Fruit fly (Drosophila melanogaster) whole organism, pupa: Measurements from ENCODE around the gene rempA.
A peak's percentile ranks its signal among the peaks of the same experiment; 100 is the strongest.

Experiments
- CG10348 ChIP-seq: fragments of 200-800 bp; sonication (Bioruptor generic); IDR thresholded peaks from 2 replicates; pipeline ENCODE4 v1.3.6; 2022; ENCODE audit warnings: missing biosample characterization, missing genetic modification characterization
- CG12605 ChIP-seq: fragments of 200-800 bp; sonication (Bioruptor generic); IDR thresholded peaks from 2 replicates; pipeline ENCODE4 v1.3.6; 2022; ENCODE audit warnings: missing biosample characterization, missing genetic modification characterization
- CG13204 ChIP-seq: fragments of 200-800 bp; sonication (Bioruptor generic); optimal IDR thresholded peaks from 2 replicates; lab custom pipeline; 2018; ENCODE audit warnings: missing biosample characterization, mild to moderate bottlenecking, missing genetic modification characterization, moderate library complexity
- CG14655 ChIP-seq: fragments of 200-800 bp; sonication (Bioruptor generic); optimal IDR thresholded peaks from 3 replicates; lab custom pipeline; 2017; ENCODE audit warnings: mild to moderate bottlenecking, missing biosample characterization, missing genetic modification reagents, missing genetic modification characterization
- CG15710 ChIP-seq: fragments of 200-800 bp; sonication (Bioruptor generic); optimal IDR thresholded peaks from 2 replicates; lab custom pipeline; 2018; ENCODE audit warnings: missing biosample characterization, mild to moderate bottlenecking, missing genetic modification characterization, moderate library complexity
- CG17806 ChIP-seq: fragments of 200-800 bp; sonication (Bioruptor generic); optimal IDR thresholded peaks from 2 replicates; lab custom pipeline; 2018; ENCODE audit warnings: missing biosample characterization, mild to moderate bottlenecking, missing genetic modification characterization, moderate library complexity
- CG32121 ChIP-seq: fragments of 200-800 bp; sonication (Bioruptor generic); IDR thresholded peaks from 2 replicates; pipeline ENCODE4 v1.3.6; 2022; ENCODE audit warnings: missing biosample characterization, missing genetic modification characterization
- CG34367 ChIP-seq: fragments of 200-800 bp; sonication (Bioruptor generic); optimal IDR thresholded peaks from 2 replicates; lab custom pipeline; 2018; ENCODE audit warnings: missing biosample characterization, mild to moderate bottlenecking, missing genetic modification characterization
- CG4496 ChIP-seq: fragments of 200-800 bp; sonication (Bioruptor generic); IDR thresholded peaks from 3 replicates; pipeline ENCODE4 v1.3.6; 2022; ENCODE audit warnings: missing biosample characterization, missing genetic modification characterization
- CG8159 ChIP-seq: fragments of 200-800 bp; sonication (Bioruptor generic); optimal IDR thresholded peaks from 3 replicates; lab custom pipeline; 2018; ENCODE audit warnings: missing biosample characterization, mild to moderate bottlenecking, missing genetic modification characterization, moderate library complexity
- CG8301 ChIP-seq: fragments of 200-800 bp; sonication (Bioruptor generic); optimal IDR thresholded peaks from 2 replicates; lab custom pipeline; 2018; ENCODE audit warnings: missing biosample characterization, mild to moderate bottlenecking, missing genetic modification characterization
- CG9948 ChIP-seq: fragments of 200-800 bp; sonication (Bioruptor generic); optimal IDR thresholded peaks from 2 replicates; lab custom pipeline; 2018; ENCODE audit warnings: missing biosample characterization, mild to moderate bottlenecking, missing genetic modification characterization, moderate library complexity
- D1 ChIP-seq: fragments of 200-800 bp; sonication (Bioruptor generic); optimal IDR thresholded peaks from 2 replicates; lab custom pipeline; 2018; ENCODE audit warnings: missing biosample characterization, mild to moderate bottlenecking, missing genetic modification characterization, moderate library complexity
- EcR ChIP-seq: fragments of 200-800 bp; sonication (Bioruptor generic); optimal IDR thresholded peaks from 3 replicates; lab custom pipeline; 2019; ENCODE audit warnings: missing biosample characterization, missing genetic modification characterization, mild to moderate bottlenecking, moderate library complexity, missing genetic modification reagents
- Ets98B ChIP-seq: fragments of 200-800 bp; sonication (Bioruptor generic); IDR thresholded peaks from 2 replicates; pipeline ENCODE4 v1.3.6; 2022; ENCODE audit warnings: missing biosample characterization, missing genetic modification characterization
- Pif1A ChIP-seq: fragments of 200-800 bp; sonication (Bioruptor generic); optimal IDR thresholded peaks from 3 replicates; lab custom pipeline; 2016; ENCODE audit warnings: missing biosample characterization, missing genetic modification characterization
- Pif1B ChIP-seq: fragments of 200-800 bp; sonication (Bioruptor generic); optimal IDR thresholded peaks from 3 replicates; lab custom pipeline; 2016; ENCODE audit warnings: missing biosample characterization, missing genetic modification characterization
- Snoo ChIP-seq: fragments of 200-800 bp; sonication (Bioruptor generic); optimal IDR thresholded peaks from 3 replicates; lab custom pipeline; 2017; ENCODE audit warnings: missing biosample characterization, mild to moderate bottlenecking, missing genetic modification characterization, inconsistent platforms
- fd96Ca ChIP-seq: fragments of 200-800 bp; sonication (Bioruptor generic); IDR thresholded peaks from 3 replicates; pipeline ENCODE4 v1.3.6; 2022; ENCODE audit warnings: missing biosample characterization, missing genetic modification characterization
- gl ChIP-seq: fragments of 200-800 bp; sonication (Bioruptor generic); optimal IDR thresholded peaks from 2 replicates; lab custom pipeline; 2018; ENCODE audit warnings: missing biosample characterization, mild to moderate bottlenecking, missing genetic modification characterization
- rn ChIP-seq: fragments of 200-800 bp; sonication (Bioruptor generic); IDR thresholded peaks from 2 replicates; pipeline ENCODE4 v1.3.6; 2022; ENCODE audit warnings: missing biosample characterization, missing genetic modification characterization

The rempA gene

dm6 chr2L:514124-514818 is 45.8 kb downstream of the rempA start:
- TF ChIP-seq CG13204 = no peak
- no peak for TF ChIP-seq CG17806 (tag; lab: Kevin White, UChicago)
- no peak for TF ChIP-seq CG32121 (GFP tag; lab: Robert Waterston, UW)
- TF ChIP-seq Snoo (tag; lab: Kevin White, UChicago) = no peak
- TF ChIP-seq D1 (tag; lab: Kevin White, UChicago) = no peak
- no peak for TF ChIP-seq Ets98B (GFP tag; lab: Robert Waterston, UW)
- no peak for TF ChIP-seq CG4496 (GFP tag; lab: Robert Waterston, UW)
- no peak for TF ChIP-seq CG34367 (tag; lab: Kevin White, UChicago)

dm6 chr2L:513035-513434 is 47.1 kb downstream of the rempA start:
- no peak for TF ChIP-seq Snoo (tag; lab: Kevin White, UChicago)
- TF ChIP-seq D1 (tag; lab: Kevin White, UChicago) = no peak
- TF ChIP-seq rn (GFP tag; lab: Robert Waterston, UW) = no peak
- TF ChIP-seq CG13204 = no peak
- no peak for TF ChIP-seq EcR (GFP tag; lab: Kevin White, UChicago)
- TF ChIP-seq CG8159 (tag; lab: Kevin White, UChicago) = no peak
- no peak for TF ChIP-seq fd96Ca

- TF ChIP-seq CG32121 (GFP tag; lab: Robert Waterston, UW) (no peak), CG12605 (GFP tag; lab: Robert Waterston, UW) (no peak), fd96Ca (no peak), CG9948 (tag; lab: Kevin White, UChicago) (peak; percentile 41), Pif1A (GFP tag; lab: Kevin White, UChicago) (peak; percentile 59), CG15710 (peak; percentile 58), Ets98B (GFP tag; lab: Robert Waterston, UW) (no peak), CG8301 (tag; lab: Kevin White, UChicago) (no peak), gl (no peak), EcR (GFP tag; lab: Kevin White, UChicago) (no peak), CG8159 (tag; lab: Kevin White, UChicago) (peak; percentile 63), CG13204 (no peak), Pif1B (GFP tag; lab: Kevin White, UChicago) (peak; percentile 68), CG10348 (GFP tag; lab: Robert Waterston, UW) (no peak), CG34367 (tag; lab: Kevin White, UChicago) (peak; percentile 31), Snoo (tag; lab: Kevin White, UChicago) (peak; percentile 77), CG14655 (GFP tag; lab: Kevin White, UChicago) (no peak), rn (GFP tag; lab: Robert Waterston, UW) (0 out of 2 replicates have a peak, but pooled peaks have one; percentile 20), CG17806 (tag; lab: Kevin White, UChicago) (peak; percentile 43)
Observed at dm6 chr2L:512028-512427, 48.1 kb downstream of the rempA start.

DNA sequence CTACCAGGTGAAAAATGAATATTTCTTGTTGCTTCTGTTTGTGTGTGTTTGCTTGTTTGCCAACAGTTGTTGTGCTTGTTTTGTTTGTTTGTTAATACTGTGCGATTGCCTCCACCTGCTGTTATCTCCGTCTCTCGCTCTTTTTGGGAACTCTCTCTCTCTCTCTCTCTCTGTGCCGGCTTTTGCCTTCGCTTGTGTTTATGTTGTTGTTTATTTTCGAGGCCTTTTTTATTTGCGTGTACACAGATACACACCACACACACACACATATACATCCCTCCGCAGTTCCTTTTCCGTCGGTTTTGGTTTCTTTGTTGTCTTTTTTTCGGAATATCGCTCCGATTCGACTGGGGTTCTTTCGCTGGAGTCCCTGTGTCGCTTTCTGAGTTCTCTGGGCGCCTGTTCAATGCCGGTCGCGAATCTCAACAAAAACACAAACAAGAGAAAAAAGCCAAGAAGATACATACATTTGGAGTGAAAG is 49.5 kb downstream of the rempA start:
- TF ChIP-seq gl = peak; percentile 97
- peak; percentile 78 for TF ChIP-seq CG17806 (tag; lab: Kevin White, UChicago)
- peak; percentile 80 for TF ChIP-seq EcR (GFP tag; lab: Kevin White, UChicago)
- peak; percentile 77 for TF ChIP-seq CG4496 (GFP tag; lab: Robert Waterston, UW)
- peak; percentile 79 for TF ChIP-seq Pif1B (GFP tag; lab: Kevin White, UChicago)
- TF ChIP-seq CG8159 (tag; lab: Kevin White, UChicago) = peak; percentile 89
- TF ChIP-seq rn (GFP tag; lab: Robert Waterston, UW) = no peak
- TF ChIP-seq CG8301 (tag; lab: Kevin White, UChicago) = peak; percentile 65
- TF ChIP-seq CG15710 = peak; percentile 80
- TF ChIP-seq Ets98B (GFP tag; lab: Robert Waterston, UW) = peak; percentile 57
- TF ChIP-seq CG10348 (GFP tag; lab: Robert Waterston, UW) = no peak
- peak; percentile 85 for TF ChIP-seq Snoo (tag; lab: Kevin White, UChicago)
- peak; percentile 73 for TF ChIP-seq CG34367 (tag; lab: Kevin White, UChicago)
- peak; percentile 94 for TF ChIP-seq CG13204
- TF ChIP-seq CG32121 (GFP tag; lab: Robert Waterston, UW) = no peak
- peak; percentile 73 for TF ChIP-seq fd96Ca
- TF ChIP-seq CG9948 (tag; lab: Kevin White, UChicago) = peak; percentile 72
- peak; percentile 40 for TF ChIP-seq D1 (tag; lab: Kevin White, UChicago)
- peak; percentile 70 for TF ChIP-seq CG12605 (GFP tag; lab: Robert Waterston, UW)
- TF ChIP-seq CG14655 (GFP tag; lab: Kevin White, UChicago) = peak; percentile 82
- peak; percentile 68 for TF ChIP-seq Pif1A (GFP tag; lab: Kevin White, UChicago)

dm6 chr2L:507169-507568 is 52.9 kb downstream of the rempA start:
- TF ChIP-seq Ets98B (GFP tag; lab: Robert Waterston, UW) (peak; percentile 31; the same call in 1 of the 2 replicates), EcR (GFP tag; lab: Kevin White, UChicago) (peak; percentile 52), CG9948 (tag; lab: Kevin White, UChicago) (no peak), CG12605 (GFP tag; lab: Robert Waterston, UW) (0 out of 2 replicates have a peak, but pooled peaks have one; percentile 31), CG14655 (GFP tag; lab: Kevin White, UChicago) (no peak), gl (peak; percentile 37), rn (GFP tag; lab: Robert Waterston, UW) (no peak), D1 (tag; lab: Kevin White, UChicago) (no peak), fd96Ca (peak; percentile 51; the same call in 1 of the 3 replicates), CG32121 (GFP tag; lab: Robert Waterston, UW) (peak; percentile 18; the same call in 1 of the 2 replicates), CG17806 (tag; lab: Kevin White, UChicago) (no peak), CG8301 (tag; lab: Kevin White, UChicago) (no peak), Snoo (tag; lab: Kevin White, UChicago) (no peak), CG10348 (GFP tag; lab: Robert Waterston, UW) (no peak), CG8159 (tag; lab: Kevin White, UChicago) (no peak), CG15710 (no peak), Pif1B (GFP tag; lab: Kevin White, UChicago) (no peak), CG13204 (peak; percentile 11), Pif1A (GFP tag; lab: Kevin White, UChicago) (no peak), CG4496 (GFP tag; lab: Robert Waterston, UW) (peak; percentile 61; the same call in 1 of the 3 replicates), CG34367 (tag; lab: Kevin White, UChicago) (no peak)
- TF ChIP-seq, all 21 proteins: peak for 8
